Fruit fly (Drosophila melanogaster): ENCODE measurements around the gene CG33307.

DNA sequence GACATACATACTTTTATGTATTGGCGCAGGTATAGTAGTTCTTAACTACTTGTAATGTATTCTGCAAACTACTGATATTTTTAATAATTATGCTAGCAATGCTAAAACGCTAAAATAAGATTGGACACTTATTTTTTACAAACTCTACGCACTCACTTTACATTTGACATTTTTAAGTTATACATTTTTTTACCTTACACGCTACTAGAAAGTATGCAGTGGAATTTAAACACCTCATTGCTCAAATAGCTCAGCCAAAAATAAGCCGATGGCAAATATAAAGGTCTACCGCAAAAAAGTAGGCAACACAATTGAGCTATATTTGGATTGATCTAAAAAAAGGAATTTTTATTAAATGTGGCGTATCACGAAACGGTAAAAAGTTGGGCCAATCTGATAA lies 758 bp upstream of the CG33307 start:
- no peak for TF ChIP-seq CG8478 (optimal IDR thresholded peaks at IDR 0.05)
- TF ChIP-seq CTCF (optimal IDR thresholded peaks at IDR 0.05): peak; percentile 40 to 74

Data from S2 (cell line).